Worm (Caenorhabditis elegans): ENCODE measurements around the gene vps-8.

DNA sequence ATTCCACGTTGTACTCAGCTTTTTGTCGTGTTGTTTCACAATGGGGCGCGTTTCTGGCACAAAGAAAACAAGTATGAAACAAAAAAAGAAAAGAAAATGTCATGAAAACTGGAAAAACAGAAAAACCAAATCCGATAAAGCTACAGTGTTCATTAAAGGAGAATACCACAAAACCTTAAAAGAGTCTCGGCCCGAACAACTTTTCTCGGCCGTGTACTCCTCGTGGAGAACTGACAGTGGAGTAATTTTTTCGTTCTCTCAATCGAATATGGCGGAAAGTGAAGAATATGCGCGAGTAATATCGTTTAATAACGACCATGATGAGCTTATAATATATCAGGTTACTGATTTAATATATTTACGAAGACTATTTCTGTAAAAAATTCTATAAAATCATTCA lies 2.7 kb upstream of the vps-8 start, which contains the start of the genes tag-335 and vkmt-1:
- TF ChIP-seq scrt-1 (GFP tag; IDR thresholded peaks at IDR 0.05) (no peak), ama-1 (optimal IDR thresholded peaks at IDR 0.05) (no peak), pes-1 (GFP tag; IDR thresholded peaks at IDR 0.05) (no peak)

All from whole organism, early embryonic.